Worm (Caenorhabditis elegans) whole organism, midembryonic: Measurements from ENCODE around the gene C16C4.17.
"Not testable (repeated sequence)": the region's sequence is repeated elsewhere in the genome, so short reads cannot be mapped to it uniquely, and the experiment has no call there.

Experiments used
- T22C8.4 ChIP-seq: fragments of 200-800 bp; sonication (Bioruptor generic); IDR thresholded peaks from 2 replicates; pipeline ENCODE4 v1.3.6; 2022; ENCODE audit warnings: missing genetic modification characterization, missing compliant biosample characterization
- cog-1 ChIP-seq: sonication (generic microtip); optimal IDR thresholded peaks from 2 replicates; lab custom pipeline; 2016; ENCODE audit warnings: missing genetic modification characterization, missing compliant biosample characterization
- flt-1 ChIP-seq: fragments of 200-800 bp; sonication (Bioruptor generic); IDR thresholded peaks from 2 replicates; pipeline ENCODE4 v1.3.6; 2022; ENCODE audit warnings: missing genetic modification characterization, missing compliant biosample characterization
- klf-2 ChIP-seq: fragments of 200-800 bp; sonication (Bioruptor generic); conservative IDR thresholded peaks from 2 replicates; pipeline ENCODE4 v1.3.6; 2022; ENCODE audit warnings: missing genetic modification reagents, missing genetic modification characterization, missing compliant biosample characterization
- med-1 ChIP-seq: sonication (generic microtip); optimal IDR thresholded peaks from 2 replicates; lab custom pipeline; 2017; ENCODE audit warnings: missing genetic modification characterization, mild to moderate bottlenecking, missing compliant biosample characterization, antibody characterized with exemption, missing genetic modification reagents; ENCODE audit not compliant: insufficient read depth
- ref-1 ChIP-seq: fragments of 200-800 bp; sonication (Bioruptor generic); conservative IDR thresholded peaks from 2 replicates; pipeline ENCODE4 v1.3.6; 2022; ENCODE audit warnings: missing genetic modification reagents, missing genetic modification characterization, missing compliant biosample characterization
- tab-1 ChIP-seq: fragments of 200-800 bp; sonication (Bioruptor generic); IDR thresholded peaks from 2 replicates; pipeline ENCODE4 v1.3.6; 2022; ENCODE audit warnings: missing genetic modification characterization, missing compliant biosample characterization
- ztf-23 ChIP-seq: fragments of 200-800 bp; sonication (Bioruptor generic); IDR thresholded peaks from 2 replicates; pipeline ENCODE4 v1.3.6; 2022; ENCODE audit warnings: missing genetic modification reagents, missing genetic modification characterization, missing compliant biosample characterization
- ztf-29 ChIP-seq: fragments of 200-800 bp; sonication (Bioruptor generic); IDR thresholded peaks from 2 replicates; pipeline ENCODE4 v1.3.6; 2022; ENCODE audit warnings: missing genetic modification reagents, missing genetic modification characterization, missing compliant biosample characterization

C16C4.17 gene

ce11 chrII:1848109-1848508 is 16.3 kb upstream of the C16C4.17 start, which contains the start of gene fbxb-97:
fbxb-97 (minus strand) TSS chrII:1848161.
- TF ChIP-seq T22C8.4 (GFP tag; lab: Robert Waterston, UW) (no peak), ref-1 (GFP tag; lab: Robert Waterston, UW) (no peak), ztf-29 (no peak), cog-1 (no peak), ztf-23 (GFP tag; lab: Robert Waterston, UW) (no peak), klf-2 (GFP tag; lab: Robert Waterston, UW) (no peak), med-1 (GFP tag; lab: Kevin White, UChicago) (no peak), flt-1 (GFP tag; lab: Robert Waterston, UW) (no peak), tab-1 (no peak)

DNA sequence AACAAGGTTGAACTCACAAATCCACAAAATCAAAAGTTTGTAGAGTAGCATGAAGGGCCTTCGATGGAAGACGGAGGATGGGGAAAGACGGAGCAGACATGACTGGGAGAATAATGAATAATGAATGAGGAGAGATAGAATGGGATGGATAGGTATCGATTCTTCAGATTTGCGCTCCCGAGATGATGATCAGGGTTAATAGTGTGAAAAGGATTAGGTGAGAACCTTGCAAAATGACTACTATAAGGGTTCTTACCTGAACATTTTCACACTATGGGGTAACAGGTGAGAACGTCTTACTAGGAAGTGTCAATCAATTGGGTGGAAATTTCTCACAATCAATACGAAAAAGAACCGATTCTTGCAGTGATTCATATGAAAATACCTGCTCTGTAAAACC is 14.1 kb upstream of the C16C4.17 start, which contains the start of gene fbxb-96:
Gene fbxb-96 (minus strand): TSS at position 101 of the 400 bp plus-strand sequence.
- no peak for TF ChIP-seq ztf-29
- TF ChIP-seq flt-1 (GFP tag; lab: Robert Waterston, UW): no peak
- no peak for TF ChIP-seq tab-1
- no peak for TF ChIP-seq cog-1
- no peak for TF ChIP-seq klf-2 (GFP tag; lab: Robert Waterston, UW)
- TF ChIP-seq ztf-23 (GFP tag; lab: Robert Waterston, UW): no peak
- no peak for TF ChIP-seq med-1 (GFP tag; lab: Kevin White, UChicago)
- no peak for TF ChIP-seq T22C8.4 (GFP tag; lab: Robert Waterston, UW)
- no peak for TF ChIP-seq ref-1 (GFP tag; lab: Robert Waterston, UW)

DNA sequence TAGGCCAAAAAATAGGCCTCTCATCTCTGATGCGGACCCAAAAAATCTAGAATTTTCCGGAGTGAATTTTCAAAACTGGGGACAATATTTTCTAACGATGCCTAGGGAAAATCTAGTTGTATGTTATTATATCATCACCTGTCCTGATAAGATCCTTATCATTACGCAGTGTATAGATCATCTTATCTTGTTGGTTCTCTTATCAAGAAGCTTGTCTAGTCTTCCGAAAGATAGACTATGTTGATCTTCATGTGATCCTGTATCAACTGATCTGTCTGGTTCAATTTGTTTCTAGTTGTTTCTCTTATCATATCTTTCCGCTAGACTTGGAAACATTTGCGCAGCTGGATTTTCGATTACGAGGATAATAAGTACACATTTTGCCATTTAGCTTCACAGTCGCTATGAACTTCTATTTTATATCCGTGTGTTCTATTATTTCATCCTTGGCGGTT is 13.5 kb upstream of the C16C4.17 start, which contains the start of gene C52E2.3:
Gene C52E2.3 (plus strand): TSS at position 405 of the 455 bp plus-strand sequence.
- no peak for TF ChIP-seq med-1 (GFP tag; lab: Kevin White, UChicago)
- TF ChIP-seq flt-1 (GFP tag; lab: Robert Waterston, UW): no peak
- no peak for TF ChIP-seq tab-1
- TF ChIP-seq T22C8.4 (GFP tag; lab: Robert Waterston, UW): no peak
- TF ChIP-seq ztf-23 (GFP tag; lab: Robert Waterston, UW): no peak
- TF ChIP-seq ztf-29: no peak
- TF ChIP-seq klf-2 (GFP tag; lab: Robert Waterston, UW): no peak
- TF ChIP-seq ref-1 (GFP tag; lab: Robert Waterston, UW): no peak
- TF ChIP-seq cog-1: no peak

ce11 chrII:1851716-1852115 is 12.7 kb upstream of the C16C4.17 start:
- TF ChIP-seq med-1 (GFP tag; lab: Kevin White, UChicago) (no peak), cog-1 (no peak), klf-2 (GFP tag; lab: Robert Waterston, UW) (no peak), tab-1 (no peak), ztf-23 (GFP tag; lab: Robert Waterston, UW) (no peak), ref-1 (GFP tag; lab: Robert Waterston, UW) (no peak), flt-1 (GFP tag; lab: Robert Waterston, UW) (no peak), T22C8.4 (GFP tag; lab: Robert Waterston, UW) (no peak), ztf-29 (no peak)

- TF ChIP-seq T22C8.4 (GFP tag; lab: Robert Waterston, UW) (no peak), cog-1 (no peak), flt-1 (GFP tag; lab: Robert Waterston, UW) (no peak), ztf-23 (GFP tag; lab: Robert Waterston, UW) (no peak), ref-1 (GFP tag; lab: Robert Waterston, UW) (no peak), tab-1 (no peak), ztf-29 (no peak), med-1 (GFP tag; lab: Kevin White, UChicago) (no peak), klf-2 (GFP tag; lab: Robert Waterston, UW) (no peak)
These were observed 11.9 kb upstream of the C16C4.17 start, which contains the start of gene C52E2.2 for ce11 chrII:1852503-1852902. C52E2.2 (plus strand) TSS chrII:1852803.

DNA sequence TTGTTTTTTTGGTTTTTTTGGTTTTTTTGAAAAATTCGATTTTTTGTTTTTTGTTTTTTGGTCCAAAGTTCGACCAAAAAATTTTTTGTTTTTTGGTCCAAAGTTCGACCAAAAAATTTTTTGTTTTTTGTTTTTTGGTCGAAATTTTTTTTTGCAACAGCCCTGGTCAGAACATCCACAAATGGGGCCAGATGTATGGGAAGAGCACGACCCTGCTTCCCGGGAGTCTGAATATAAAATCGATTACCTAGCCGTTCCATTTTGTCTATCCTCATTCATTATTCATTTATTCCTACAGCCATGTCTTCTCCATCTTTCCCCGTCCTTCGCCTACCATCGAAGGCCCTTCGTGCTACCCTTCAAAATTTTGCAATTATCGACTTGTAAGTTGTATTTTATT is 10.3 kb upstream of the C16C4.17 start, which contains the start of gene fbxb-95:
Gene fbxb-95 (plus strand): TSS at position 301 of the 400 bp plus-strand sequence.
- not testable (repeated sequence) for TF ChIP-seq cog-1; ztf-29; ref-1 (GFP tag; lab: Robert Waterston, UW)

ce11 chrII:1861285-1861793 is 3.0 kb upstream of the C16C4.17 start, which contains the start of gene C16C4.18:
C16C4.18 (minus strand) TSS chrII:1861335.
- TF ChIP-seq med-1 (GFP tag; lab: Kevin White, UChicago); tab-1; klf-2 (GFP tag; lab: Robert Waterston, UW): not testable (repeated sequence)

ce11 chrII:1862334-1862733 is 2.0 kb upstream of the C16C4.17 start, which contains the start of gene fbxb-98:
fbxb-98 (plus strand) TSS chrII:1862634.
- not testable (repeated sequence) for TF ChIP-seq ztf-29; T22C8.4 (GFP tag; lab: Robert Waterston, UW); med-1 (GFP tag; lab: Kevin White, UChicago)

ce11 chrII:1865683-1866431 is 1.5 kb downstream of the C16C4.17 start, which contains the start of gene math-15:
math-15 (plus strand) TSS chrII:1866381.
- TF ChIP-seq ref-1 (GFP tag; lab: Robert Waterston, UW) (no peak), flt-1 (GFP tag; lab: Robert Waterston, UW) (no peak), T22C8.4 (GFP tag; lab: Robert Waterston, UW) (no peak), med-1 (GFP tag; lab: Kevin White, UChicago) (no peak), klf-2 (GFP tag; lab: Robert Waterston, UW) (no peak), ztf-23 (GFP tag; lab: Robert Waterston, UW) (no peak), ztf-29 (no peak), tab-1 (no peak)
